Worm (Caenorhabditis elegans) whole organism, late embryonic: ENCODE results near the gene dnj-16.

Experiments
- F13H6.1 ChIP-seq: sonication (generic microtip); optimal IDR thresholded peaks from 2 replicates; lab custom pipeline; 2016; ENCODE audit warnings: missing genetic modification characterization, missing compliant biosample characterization
- K02D7.2 ChIP-seq: sonication (generic microtip); optimal IDR thresholded peaks from 2 replicates; lab custom pipeline; 2017; ENCODE audit warnings: mild to moderate bottlenecking, missing genetic modification characterization, missing compliant biosample characterization
- ceh-14 ChIP-seq: sonication (generic microtip); optimal IDR thresholded peaks from 2 replicates; lab custom pipeline; 2016; ENCODE audit warnings: missing genotype, missing genetic modification characterization, missing compliant biosample characterization
- ceh-48 ChIP-seq: sonication (generic microtip); optimal IDR thresholded peaks from 2 replicates; lab custom pipeline; 2016; ENCODE audit warnings: missing genetic modification characterization, inconsistent platforms, missing compliant biosample characterization
- ceh-6 ChIP-seq: fragments of 200-800 bp; sonication (Bioruptor generic); optimal IDR thresholded peaks from 2 replicates; lab custom pipeline; 2018; ENCODE audit warnings: mild to moderate bottlenecking, missing genetic modification characterization, missing compliant biosample characterization
- ceh-9 ChIP-seq: sonication (generic microtip); optimal IDR thresholded peaks from 2 replicates; lab custom pipeline; 2016; ENCODE audit warnings: mild to moderate bottlenecking, missing genetic modification characterization, inconsistent platforms, missing compliant biosample characterization
- elt-2 ChIP-seq: sonication (generic microtip); optimal IDR thresholded peaks from 2 replicates; lab custom pipeline; 2016; ENCODE audit warnings: missing genetic modification reagents, missing genetic modification characterization, missing compliant biosample characterization
- fkh-10 ChIP-seq: fragments of 150-350 bp; optimal IDR thresholded peaks from 2 replicates; lab custom pipeline; 2014; ENCODE audit warnings: missing biosample characterization, missing genetic modification reagents, missing genetic modification characterization
- nhr-11 ChIP-seq: fragments of 150-350 bp; optimal IDR thresholded peaks from 2 replicates; lab custom pipeline; 2014; ENCODE audit warnings: missing biosample characterization, missing genetic modification characterization
- npax-4 ChIP-seq: sonication (generic microtip); optimal IDR thresholded peaks from 2 replicates; lab custom pipeline; 2016; ENCODE audit warnings: missing genetic modification characterization, missing compliant biosample characterization
- pag-3 ChIP-seq: sonication (generic microtip); optimal IDR thresholded peaks from 2 replicates; lab custom pipeline; 2016; ENCODE audit warnings: missing compliant biosample characterization, missing genetic modification characterization, borderline replicate concordance
- pha-2 ChIP-seq: sonication (generic microtip); optimal IDR thresholded peaks from 2 replicates; lab custom pipeline; 2017; ENCODE audit warnings: mild to moderate bottlenecking, missing genetic modification characterization, missing compliant biosample characterization
- pha-4 ChIP-seq: fragments of 150-350 bp; optimal IDR thresholded peaks from 2 replicates; lab custom pipeline; 2018; ENCODE audit warnings: missing biosample characterization, missing genetic modification reagents, missing genetic modification characterization
- sox-4 ChIP-seq: sonication (generic microtip); optimal IDR thresholded peaks from 2 replicates; lab custom pipeline; 2017; ENCODE audit warnings: mild to moderate bottlenecking, missing genetic modification characterization, inconsistent platforms, missing compliant biosample characterization

ce11 chrIII:4205751-4206327 is 14.9 kb downstream of the dnj-16 start, which contains the start of gene R74.8:
- no peak for TF ChIP-seq nhr-11 (tag; lab: Kevin White, UChicago)
- TF ChIP-seq sox-4 (tag; lab: Kevin White, UChicago) = no peak
- no peak for TF ChIP-seq pha-4 (tag; lab: Kevin White, UChicago)
- no peak for TF ChIP-seq ceh-48
- TF ChIP-seq ceh-9 (tag; lab: Kevin White, UChicago) = no peak
- no peak for TF ChIP-seq pag-3 (tag; lab: Kevin White, UChicago)
- no peak for TF ChIP-seq ceh-6 (GFP tag; lab: Kevin White, UChicago)
- TF ChIP-seq pha-2 = no peak
- TF ChIP-seq F13H6.1 (tag; lab: Kevin White, UChicago) = no peak
- no peak for TF ChIP-seq fkh-10
- TF ChIP-seq K02D7.2 (tag; lab: Kevin White, UChicago) = no peak
- TF ChIP-seq ceh-14 (tag; lab: Kevin White, UChicago) = no peak
- no peak for TF ChIP-seq elt-2 (tag; lab: Kevin White, UChicago)
- no peak for TF ChIP-seq npax-4
